Fruit fly (Drosophila melanogaster): ENCODE data around the gene CG7573.
A peak's percentile ranks its signal among the peaks of the same experiment; 100 is the strongest.

The CG7573 gene

dm6 chr3L:11353002-11353401 lies 41.5 kb downstream of the CG7573 start (continued):
- TF ChIP-seq nom (GFP tag; optimal IDR thresholded peaks at IDR 0.05) (no peak), CG14860 (GFP tag; IDR thresholded peaks at IDR 0.05; ENCODE audit: partially characterized antibody) (no peak), luna (GFP tag; optimal IDR thresholded peaks at IDR 0.05) (peak; percentile 90), CG3281 (GFP tag; optimal IDR thresholded peaks at IDR 0.05) (peak; percentile 93), so (GFP tag; IDR thresholded peaks at IDR 0.05) (peak; percentile 68; the same call in 2 of the 3 replicates), Hmx (GFP tag; optimal IDR thresholded peaks at IDR 0.05) (peak; percentile 86), unc-4 (GFP tag; IDR thresholded peaks at IDR 0.05; ENCODE audit: partially characterized antibody) (no peak), CG7745 (tag; optimal IDR thresholded peaks at IDR 0.05) (peak; percentile 12), NC2α (GFP tag; optimal IDR thresholded peaks at IDR 0.05) (peak; percentile 75), z (GFP tag; IDR thresholded peaks at IDR 0.05) (no peak), bcd (GFP tag; optimal IDR thresholded peaks at IDR 0.05) (peak; percentile 87), Dek (tag; optimal IDR thresholded peaks at IDR 0.05) (peak; percentile 88), disco-r (GFP tag; optimal IDR thresholded peaks at IDR 0.05) (peak; percentile 84), Nf-YA (GFP tag; IDR thresholded peaks at IDR 0.05) (peak; percentile 62), Ada2b (GFP tag; IDR thresholded peaks at IDR 0.05) (peak; percentile 89), CG5180 (GFP tag; optimal IDR thresholded peaks at IDR 0.05) (peak; percentile 45), klu (GFP tag; IDR thresholded peaks at IDR 0.05) (peak; percentile 76), tna (GFP tag; IDR thresholded peaks at IDR 0.05; ENCODE audit: partially characterized antibody) (no peak), vvl (GFP tag; IDR thresholded peaks at IDR 0.05) (peak; percentile 92), B-H1 (GFP tag; IDR thresholded peaks at IDR 0.05) (peak; percentile 76), mld (GFP tag; IDR thresholded peaks at IDR 0.05; ENCODE audit: partially characterized antibody) (no peak), shn (GFP tag; optimal IDR thresholded peaks at IDR 0.05) (peak; percentile 78), CG6654 (GFP tag; optimal IDR thresholded peaks at IDR 0.05) (peak; percentile 47), CG8478 (optimal IDR thresholded peaks at IDR 0.05) (no peak), CG12071 (GFP tag; optimal IDR thresholded peaks at IDR 0.05) (peak; percentile 82), onecut (GFP tag; IDR thresholded peaks at IDR 0.05) (peak; percentile 63), chn (GFP tag; optimal IDR thresholded peaks at IDR 0.05) (peak; percentile 78), CG17612 (GFP tag; IDR thresholded peaks at IDR 0.05) (peak; percentile 11; the same call in 1 of the 2 replicates), ranshi (GFP tag; IDR thresholded peaks at IDR 0.05) (peak; percentile 90), Dref (GFP tag; IDR thresholded peaks at IDR 0.05) (peak; percentile 30; the same call in 1 of the 2 replicates), CTCF (GFP tag; optimal IDR thresholded peaks at IDR 0.05) (no peak), HLH4C (GFP tag; IDR thresholded peaks at IDR 0.05; ENCODE audit: partially characterized antibody) (no peak), CG8924 (tag; optimal IDR thresholded peaks at IDR 0.05) (peak; percentile 83), CG11085 (GFP tag; IDR thresholded peaks at IDR 0.05) (peak; percentile 85), CG4617 (GFP tag; optimal IDR thresholded peaks at IDR 0.05; ENCODE audit: borderline replicate concordance) (peak; percentile 49), gce (GFP tag; IDR thresholded peaks at IDR 0.05) (peak; percentile 45; the same call in 1 of the 3 replicates), Lpt (GFP tag; optimal IDR thresholded peaks at IDR 0.05) (no peak), CG30431 (GFP tag; optimal IDR thresholded peaks at IDR 0.05) (peak; percentile 35), hkb (optimal IDR thresholded peaks at IDR 0.05) (no peak), hkb (GFP tag; IDR thresholded peaks at IDR 0.05) (peak; percentile 89), Myb (GFP tag; optimal IDR thresholded peaks at IDR 0.05) (peak; percentile 80), CG16779 (GFP tag; IDR thresholded peaks at IDR 0.05) (peak; percentile 82), Awh (GFP tag; IDR thresholded peaks at IDR 0.05) (peak; percentile 51; the same call in 1 of the 2 replicates), fu2 (GFP tag; optimal IDR thresholded peaks at IDR 0.05) (peak; percentile 91), CG13123 (GFP tag; optimal IDR thresholded peaks at IDR 0.05) (peak; percentile 40), ci (GFP tag; IDR thresholded peaks at IDR 0.05) (peak; percentile 82), Dfd (GFP tag; optimal IDR thresholded peaks at IDR 0.05) (no peak), cad (GFP tag; optimal IDR thresholded peaks at IDR 0.05) (no peak), MBD-R2 (GFP tag; IDR thresholded peaks at IDR 0.05) (peak; percentile 78; the same call in 1 of the 2 replicates), CG2889 (GFP tag; IDR thresholded peaks at IDR 0.05) (peak; percentile 86), CG7372 (GFP tag; IDR thresholded peaks at IDR 0.05) (peak; percentile 85), br (optimal IDR thresholded peaks at IDR 0.05) (no peak), CG11456 (GFP tag; IDR thresholded peaks at IDR 0.05) (peak; percentile 90), Gug (GFP tag; IDR thresholded peaks at IDR 0.05) (peak; percentile 80; the same call in 2 of the 4 replicates)

Measured in whole organism, embryonic.